Worm (Caenorhabditis elegans) whole organism, early embryonic: Measurements from ENCODE around the gene eat-6.

Experiments
- F13C5.2 ChIP-seq: sonication (generic microtip); optimal IDR thresholded peaks from 2 replicates; lab custom pipeline; 2017; ENCODE audit warnings: mild to moderate bottlenecking, missing genetic modification characterization, inconsistent platforms, missing compliant biosample characterization
- ama-1 ChIP-seq: fragments of 150-350 bp; optimal IDR thresholded peaks from 2 replicates; lab custom pipeline; 2014
- ets-7 ChIP-seq: sonication (generic microtip); optimal IDR thresholded peaks from 2 replicates; lab custom pipeline; 2016; ENCODE audit warnings: missing genotype, missing genetic modification characterization, missing compliant biosample characterization
- flt-1 ChIP-seq: fragments of 200-800 bp; sonication (Bioruptor generic); IDR thresholded peaks from 2 replicates; pipeline ENCODE4 v1.3.6; 2022; ENCODE audit warnings: missing genetic modification characterization, missing compliant biosample characterization

- TF ChIP-seq ama-1, result no peak
- TF ChIP-seq flt-1 (GFP tag; lab: Robert Waterston, UW), result no peak
- TF ChIP-seq F13C5.2 (tag; lab: Kevin White, UChicago), result no peak
- TF ChIP-seq ets-7 (tag; lab: Kevin White, UChicago), result no peak
These were observed 37.4 kb downstream of the eat-6 start, which contains the start of gene lurp-4 for ce11 chrV:13092349-13092748.
